Fruit fly (Drosophila melanogaster) whole organism, embryonic: Measurements from ENCODE around the gene mad2.
A peak's percentile ranks its signal among the peaks of the same experiment; 100 is the strongest.

Source experiments
- Asciz ChIP-seq: fragments of 200-800 bp; sonication (Bioruptor generic); optimal IDR thresholded peaks from 2 replicates; lab custom pipeline; 2017; ENCODE audit warnings: missing biosample characterization, mild to moderate bottlenecking, missing genetic modification characterization, missing genetic modification reagents
- Atf6 ChIP-seq: fragments of 200-800 bp; sonication (Bioruptor generic); IDR thresholded peaks from 2 replicates; pipeline ENCODE4 v1.3.6; 2022; ENCODE audit warnings: missing biosample characterization, missing genetic modification characterization
- B-H2 ChIP-seq: fragments of 200-800 bp; sonication (Bioruptor generic); optimal IDR thresholded peaks from 2 replicates; lab custom pipeline; 2018; ENCODE audit warnings: missing biosample characterization, mild to moderate bottlenecking, missing genetic modification characterization
- CG11456 ChIP-seq: fragments of 200-800 bp; sonication (Bioruptor generic); IDR thresholded peaks from 3 replicates; pipeline ENCODE4 v1.3.6; 2022; ENCODE audit warnings: missing biosample characterization, missing genetic modification characterization
- CG12071 ChIP-seq: fragments of 200-800 bp; sonication (Bioruptor generic); optimal IDR thresholded peaks from 3 replicates; lab custom pipeline; 2018; ENCODE audit warnings: missing biosample characterization, mild to moderate bottlenecking, missing genetic modification characterization
- CG12104 ChIP-seq: fragments of 200-800 bp; sonication (Bioruptor generic); optimal IDR thresholded peaks from 3 replicates; lab custom pipeline; 2016; ENCODE audit warnings: missing biosample characterization, missing genetic modification characterization
- CG12299 ChIP-seq: fragments of 200-800 bp; sonication (Bioruptor generic); optimal IDR thresholded peaks from 2 replicates; lab custom pipeline; 2018; ENCODE audit warnings: missing biosample characterization, mild to moderate bottlenecking, missing genetic modification characterization
- CG13624 ChIP-seq: fragments of 200-800 bp; sonication (Bioruptor generic); optimal IDR thresholded peaks from 2 replicates; lab custom pipeline; 2016; ENCODE audit warnings: missing biosample characterization, missing genetic modification characterization
- CG14014 ChIP-seq: fragments of 200-800 bp; sonication (Bioruptor generic); IDR thresholded peaks from 2 replicates; pipeline ENCODE4 v1.3.6; 2022; ENCODE audit warnings: missing biosample characterization, missing genetic modification characterization
- CG14710 ChIP-seq: fragments of 200-800 bp; sonication (Bioruptor generic); optimal IDR thresholded peaks from 3 replicates; lab custom pipeline; 2019; ENCODE audit warnings: missing biosample characterization, mild to moderate bottlenecking, missing genetic modification characterization, moderate library complexity
- CG14860 ChIP-seq: fragments of 200-800 bp; sonication (Bioruptor generic); IDR thresholded peaks from 3 replicates; pipeline ENCODE4 v1.3.6; 2022; ENCODE audit warnings: missing biosample characterization, missing genetic modification characterization; ENCODE audit not compliant: partially characterized antibody
- CG15601 ChIP-seq: fragments of 200-800 bp; sonication (Bioruptor generic); optimal IDR thresholded peaks from 3 replicates; lab custom pipeline; 2019; ENCODE audit warnings: missing biosample characterization, mild to moderate bottlenecking, missing genetic modification characterization, moderate library complexity
- CG17802 ChIP-seq: fragments of 200-800 bp; sonication (Bioruptor generic); optimal IDR thresholded peaks from 2 replicates; lab custom pipeline; 2018; ENCODE audit warnings: missing biosample characterization, mild to moderate bottlenecking, missing genetic modification characterization, moderate library complexity
- CG17912 ChIP-seq: fragments of 200-800 bp; sonication (Bioruptor generic); optimal IDR thresholded peaks from 2 replicates; lab custom pipeline; 2018; ENCODE audit warnings: missing biosample characterization, mild to moderate bottlenecking, missing genetic modification characterization
- CG18262 ChIP-seq: fragments of 200-800 bp; optimal IDR thresholded peaks from 3 replicates; lab custom pipeline; 2019; ENCODE audit warnings: missing biosample characterization, mild to moderate bottlenecking, missing genetic modification characterization, moderate library complexity
- CG18476 ChIP-seq: fragments of 200-800 bp; sonication (Bioruptor generic); optimal IDR thresholded peaks from 2 replicates; lab custom pipeline; 2016; ENCODE audit warnings: missing biosample characterization, mild to moderate bottlenecking, missing genetic modification characterization
- CG30403 ChIP-seq: fragments of 200-800 bp; sonication (Bioruptor generic); optimal IDR thresholded peaks from 3 replicates; lab custom pipeline; 2016; ENCODE audit warnings: missing biosample characterization, missing genetic modification characterization
- CG30431 ChIP-seq: fragments of 200-800 bp; sonication (Bioruptor generic); optimal IDR thresholded peaks from 2 replicates; lab custom pipeline; 2017; ENCODE audit warnings: missing biosample characterization, missing genetic modification characterization
- CG4282 ChIP-seq: fragments of 200-800 bp; sonication (Bioruptor generic); optimal IDR thresholded peaks from 2 replicates; lab custom pipeline; 2016; ENCODE audit warnings: missing biosample characterization, missing genetic modification characterization
- CG6854 ChIP-seq: fragments of 200-800 bp; sonication (Bioruptor generic); optimal IDR thresholded peaks from 3 replicates; lab custom pipeline; 2017; ENCODE audit warnings: missing biosample characterization, mild to moderate bottlenecking, missing genetic modification characterization
- CG7987 ChIP-seq: fragments of 200-800 bp; sonication (Bioruptor generic); optimal IDR thresholded peaks from 2 replicates; lab custom pipeline; 2018; ENCODE audit warnings: missing biosample characterization, mild to moderate bottlenecking, missing genetic modification characterization, moderate library complexity
- CTCF ChIP-seq: fragments of 200-800 bp; sonication (Bioruptor generic); optimal IDR thresholded peaks from 2 replicates; lab custom pipeline; 2017; ENCODE audit warnings: missing biosample characterization, mild to moderate bottlenecking, missing genetic modification characterization, moderate library complexity
- Dip3 ChIP-seq: fragments of 200-800 bp; sonication (Bioruptor generic); optimal IDR thresholded peaks from 3 replicates; lab custom pipeline; 2016; ENCODE audit warnings: missing biosample characterization, missing genetic modification characterization
- Doc2 ChIP-seq: fragments of 200-800 bp; sonication (Bioruptor generic); IDR thresholded peaks from 2 replicates; pipeline ENCODE4 v1.3.6; 2022; ENCODE audit warnings: missing biosample characterization, missing genetic modification characterization
- Dref ChIP-seq: fragments of 200-800 bp; sonication (Bioruptor generic); IDR thresholded peaks from 2 replicates; pipeline ENCODE4 v1.3.6; 2022; ENCODE audit warnings: missing biosample characterization, missing genetic modification characterization
- HLH4C ChIP-seq: fragments of 200-800 bp; sonication (Bioruptor generic); IDR thresholded peaks from 3 replicates; pipeline ENCODE4 v1.3.6; 2022; ENCODE audit warnings: missing biosample characterization, missing genetic modification characterization; ENCODE audit not compliant: partially characterized antibody
- Lpt ChIP-seq: fragments of >200 bp; optimal IDR thresholded peaks from 2 replicates; lab custom pipeline; 2018; ENCODE audit warnings: missing biosample characterization, missing genetic modification characterization
- Meics ChIP-seq: fragments of 200-800 bp; sonication (Bioruptor generic); optimal IDR thresholded peaks from 2 replicates; lab custom pipeline; 2017; ENCODE audit warnings: missing biosample characterization, mild to moderate bottlenecking, missing genetic modification characterization
- YL-1 ChIP-seq: fragments of 200-800 bp; sonication (Bioruptor generic); optimal IDR thresholded peaks from 3 replicates; lab custom pipeline; 2017; ENCODE audit warnings: missing biosample characterization, mild to moderate bottlenecking, missing genetic modification characterization
- bowl ChIP-seq: fragments of 200-800 bp; sonication (Bioruptor generic); IDR thresholded peaks from 2 replicates; pipeline ENCODE4 v1.3.6; 2022; ENCODE audit warnings: missing biosample characterization, missing genetic modification characterization
- cad ChIP-seq: fragments of >200 bp; optimal IDR thresholded peaks from 2 replicates; lab custom pipeline; 2017; ENCODE audit warnings: missing biosample characterization, missing genetic modification characterization
- cas ChIP-seq: fragments of 200-800 bp; sonication (Bioruptor generic); IDR thresholded peaks from 2 replicates; pipeline ENCODE4 v1.3.6; 2022; ENCODE audit warnings: missing biosample characterization, missing genetic modification characterization
- ci ChIP-seq: fragments of 200-800 bp; sonication (Bioruptor generic); IDR thresholded peaks from 3 replicates; pipeline ENCODE4 v1.3.6; 2022; ENCODE audit warnings: missing biosample characterization, missing genetic modification characterization
- dimm ChIP-seq: fragments of 200-800 bp; sonication (Bioruptor generic); IDR thresholded peaks from 2 replicates; pipeline ENCODE4 v1.3.6; 2022; ENCODE audit warnings: missing biosample characterization, missing genetic modification characterization
- fd3F ChIP-seq: fragments of 200-800 bp; sonication (Bioruptor generic); optimal IDR thresholded peaks from 2 replicates; lab custom pipeline; 2018; ENCODE audit warnings: missing biosample characterization, mild to moderate bottlenecking, missing genetic modification characterization, moderate library complexity
- fru ChIP-seq: fragments of >200 bp; optimal IDR thresholded peaks from 2 replicates; lab custom pipeline; 2017
- grau ChIP-seq: fragments of 200-800 bp; optimal IDR thresholded peaks from 3 replicates; lab custom pipeline; 2019; ENCODE audit warnings: missing biosample characterization, mild to moderate bottlenecking, missing genetic modification characterization, moderate library complexity
- ken ChIP-seq: fragments of 200-800 bp; sonication (Bioruptor generic); IDR thresholded peaks from 3 replicates; pipeline ENCODE4 v1.3.6; 2022; ENCODE audit warnings: missing biosample characterization, missing genetic modification characterization
- mirr ChIP-seq: fragments of 200-800 bp; sonication (Bioruptor generic); optimal IDR thresholded peaks from 3 replicates; lab custom pipeline; 2018; ENCODE audit warnings: missing biosample characterization, mild to moderate bottlenecking, missing genetic modification characterization
- nerfin-2 ChIP-seq: fragments of 200-800 bp; sonication (Bioruptor generic); IDR thresholded peaks from 2 replicates; pipeline ENCODE4 v1.3.6; 2022; ENCODE audit warnings: missing biosample characterization, missing genetic modification characterization; ENCODE audit not compliant: partially characterized antibody
- nmo ChIP-seq: fragments of 200-800 bp; sonication (Bioruptor generic); optimal IDR thresholded peaks from 2 replicates; lab custom pipeline; 2018; ENCODE audit warnings: missing biosample characterization, mild to moderate bottlenecking, missing genetic modification characterization, moderate library complexity
- odd ChIP-seq: fragments of 200-800 bp; sonication (Bioruptor generic); optimal IDR thresholded peaks from 2 replicates; lab custom pipeline; 2017; ENCODE audit warnings: missing biosample characterization, mild to moderate bottlenecking, missing genetic modification characterization
- otp ChIP-seq: fragments of 200-800 bp; sonication (Bioruptor generic); IDR thresholded peaks from 3 replicates; pipeline ENCODE4, ENCODE4 v1.3.6; 2022; ENCODE audit warnings: missing biosample characterization, missing genetic modification characterization
- pfk ChIP-seq: fragments of 200-800 bp; sonication (Bioruptor generic); optimal IDR thresholded peaks from 2 replicates; lab custom pipeline; 2018; ENCODE audit warnings: missing biosample characterization, mild to moderate bottlenecking, missing genetic modification characterization, moderate library complexity
- phol ChIP-seq: fragments of 200-800 bp; sonication (Bioruptor generic); optimal IDR thresholded peaks from 3 replicates; lab custom pipeline; 2018; ENCODE audit warnings: missing biosample characterization, mild to moderate bottlenecking, missing genetic modification characterization, moderate library complexity
- prd ChIP-seq, 3 experiments: fragments of >200 bp in 2 of 3; fragments of 200-800 bp in 1 of 3; sonication (Bioruptor generic) in 1 of 3; optimal IDR thresholded peaks in 2 of 3; IDR thresholded peaks in 1 of 3; 2 replicates in 2 of 3; 3 replicates in 1 of 3; pipeline versions ENCODE4 v1.3.6 to Lab custom; 2017 to 2022; ENCODE audit warnings: missing biosample characterization in 1 of 3, missing genetic modification characterization in 1 of 3
- pum ChIP-seq: fragments of 200-800 bp; sonication (Bioruptor generic); optimal IDR thresholded peaks from 2 replicates; lab custom pipeline; 2016; ENCODE audit warnings: missing biosample characterization, missing genetic modification characterization
- ro ChIP-seq: fragments of 200-800 bp; sonication (Bioruptor generic); IDR thresholded peaks from 2 replicates; pipeline ENCODE4 v1.3.6; 2022; ENCODE audit warnings: missing biosample characterization, missing genetic modification characterization
- seq ChIP-seq: fragments of 200-800 bp; sonication (Bioruptor generic); IDR thresholded peaks from 2 replicates; pipeline ENCODE4 v1.3.6; 2022; ENCODE audit warnings: missing biosample characterization, missing genetic modification characterization
- slbo ChIP-seq: fragments of 200-800 bp; sonication (Bioruptor generic); IDR thresholded peaks from 2 replicates; pipeline ENCODE4 v1.3.6; 2022; ENCODE audit warnings: missing biosample characterization, missing genetic modification characterization
- vvl ChIP-seq: fragments of 200-800 bp; sonication (Bioruptor generic); IDR thresholded peaks from 2 replicates; pipeline ENCODE4 v1.3.6; 2022; ENCODE audit warnings: missing biosample characterization, missing genetic modification characterization
- zfh2 ChIP-seq: fragments of 200-800 bp; sonication (Bioruptor generic); optimal IDR thresholded peaks from 2 replicates; lab custom pipeline; 2016; ENCODE audit warnings: missing biosample characterization, missing genetic modification characterization

mad2 gene

dm6 chr3L:5808540-5809200 lies 4.2 kb downstream of the mad2 start (continued):
- TF ChIP-seq vvl (GFP tag; lab: Robert Waterston, UW) (0 out of 2 replicates have a peak, but pooled peaks have one; percentile 9), YL-1 (no peak), CG4282 (no peak), CTCF (GFP tag; lab: Kevin White, UChicago) (no peak), otp (GFP tag; lab: Robert Waterston, UW) (peak; percentile 54; the same call in 1 of the 3 replicates), Asciz (GFP tag; lab: Kevin White, UChicago) (peak; percentile 12), fru (no peak), fd3F (no peak), seq (GFP tag; lab: Robert Waterston, UW) (no peak), CG6854 (GFP tag; lab: Kevin White, UChicago) (no peak), CG18476 (GFP tag; lab: Kevin White, UChicago) (no peak), odd (GFP tag; lab: Kevin White, UChicago) (peak; percentile 15), Doc2 (GFP tag; lab: Robert Waterston, UW) (no peak), Atf6 (no peak), pum (GFP tag; lab: Kevin White, UChicago) (no peak), Lpt (GFP tag; lab: Kevin White, UChicago) (no peak), grau (tag; lab: Kevin White, UChicago) (no peak), CG15601 (no peak), nmo (no peak), ro (no peak), B-H2 (peak; percentile 11), CG30431 (no peak), Dref (GFP tag; lab: Robert Waterston, UW) (no peak), CG12299 (tag; lab: Kevin White, UChicago) (no peak)

dm6 chr3L:5808101-5808433 lies 4.8 kb downstream of the mad2 start:
- TF ChIP-seq pfk (GFP tag; lab: Kevin White, UChicago) (no peak), CG7987 (GFP tag; lab: Kevin White, UChicago) (no peak), CG30403 (GFP tag; lab: Kevin White, UChicago) (peak; percentile 49), CG11456 (GFP tag; lab: Robert Waterston, UW) (no peak), CG14014 (GFP tag; lab: Robert Waterston, UW) (no peak), dimm (GFP tag; lab: Robert Waterston, UW) (no peak), Meics (GFP tag; lab: Kevin White, UChicago) (peak; percentile 25), prd (optimal IDR thresholded peaks at IDR 0.05; lab: Kevin White, UChicago) (no peak), prd (GFP tag; IDR thresholded peaks at IDR 0.05; lab: Robert Waterston, UW) (peak; percentile 29; the same call in 1 of the 3 replicates), CG13624 (GFP tag; lab: Kevin White, UChicago) (no peak), HLH4C (no peak), Lpt (GFP tag; lab: Kevin White, UChicago) (no peak), CG17912 (GFP tag; lab: Kevin White, UChicago) (no peak), CG12104 (GFP tag; lab: Kevin White, UChicago) (no peak), CG14860 (GFP tag; lab: Robert Waterston, UW) (no peak), slbo (GFP tag; lab: Robert Waterston, UW) (0 out of 2 replicates have a peak, but pooled peaks have one; percentile 18), CG18262 (tag; lab: Kevin White, UChicago) (peak; percentile 23), zfh2 (GFP tag; lab: Kevin White, UChicago) (peak; percentile 42), nerfin-2 (GFP tag; lab: Robert Waterston, UW) (no peak), phol (peak; percentile 36), bowl (GFP tag; lab: Robert Waterston, UW) (no peak), cas (GFP tag; lab: Robert Waterston, UW) (no peak), mirr (GFP tag; lab: Kevin White, UChicago) (no peak), ci (GFP tag; lab: Robert Waterston, UW) (no peak), ken (GFP tag; lab: Robert Waterston, UW) (no peak), CG12071 (GFP tag; lab: Kevin White, UChicago) (no peak), CG14710 (tag; lab: Kevin White, UChicago) (no peak), cad (GFP tag; lab: Kevin White, UChicago) (no peak), CG17802 (no peak), Dip3 (GFP tag; lab: Kevin White, UChicago) (peak; percentile 34)
